Worm (Caenorhabditis elegans) whole organism, L2 larva: Measurements from ENCODE around the gene F21C10.19.

Experiments used
- C34F6.9 ChIP-seq: fragments of 150-350 bp; optimal IDR thresholded peaks from 2 replicates; lab custom pipeline; 2014; ENCODE audit warnings: missing biosample characterization, missing genetic modification characterization
- aly-2 ChIP-seq: fragments of 150-350 bp; optimal IDR thresholded peaks from 2 replicates; lab custom pipeline; 2014; ENCODE audit warnings: missing biosample characterization, missing genetic modification characterization
- elt-1 ChIP-seq: fragments of 150-350 bp; optimal IDR thresholded peaks from 2 replicates; lab custom pipeline; 2014; ENCODE audit warnings: missing biosample characterization, missing genetic modification characterization
- lin-13 ChIP-seq: fragments of 150-350 bp; optimal IDR thresholded peaks from 2 replicates; lab custom pipeline; 2014; ENCODE audit warnings: missing biosample characterization, missing genetic modification reagents, missing genetic modification characterization
- nhr-11 ChIP-seq: fragments of 150-350 bp; optimal IDR thresholded peaks from 2 replicates; lab custom pipeline; 2014; ENCODE audit warnings: missing biosample characterization, missing genetic modification characterization
- nhr-237 ChIP-seq: fragments of 150-350 bp; optimal IDR thresholded peaks from 2 replicates; lab custom pipeline; 2014; ENCODE audit warnings: missing biosample characterization, missing genetic modification characterization
- ztf-11 ChIP-seq: sonication (generic microtip); optimal IDR thresholded peaks from 2 replicates; lab custom pipeline; 2017; ENCODE audit warnings: missing biosample characterization, missing genetic modification characterization

DNA sequence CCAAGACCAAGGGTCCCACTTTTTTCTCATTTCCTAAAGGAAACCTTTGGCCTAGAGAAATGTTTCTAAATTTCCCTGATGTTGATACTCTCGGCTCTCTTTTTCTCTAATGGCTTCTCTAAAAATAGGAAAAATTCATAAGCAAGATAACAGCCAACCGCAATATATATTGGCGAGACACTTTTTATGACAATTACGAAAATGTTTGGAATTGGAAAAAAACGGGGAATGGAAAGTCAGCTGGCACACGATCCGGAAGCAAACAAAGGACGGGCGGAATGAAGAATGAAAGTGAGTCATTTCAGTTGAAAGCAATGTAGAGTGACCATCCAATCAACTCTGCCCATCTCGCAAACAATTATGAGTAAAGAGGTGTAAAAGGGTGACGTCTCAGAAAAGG lies 49.5 kb upstream of the F21C10.19 start:
- TF ChIP-seq aly-2 (tag; lab: Kevin White, UChicago) (no peak), C34F6.9 (tag; lab: Kevin White, UChicago) (no peak), lin-13 (no peak), ztf-11 (tag; lab: Kevin White, UChicago) (no peak), elt-1 (tag; lab: Kevin White, UChicago) (no peak), nhr-11 (tag; lab: Kevin White, UChicago) (no peak), nhr-237 (tag; lab: Kevin White, UChicago) (no peak)
